Fruit fly (Drosophila melanogaster) Kc167 (cell line): ENCODE measurements around the gene x16.

ENCODE experiments used
- Myc ChIP-seq: fragments of >200 bp; optimal IDR thresholded peaks from 2 replicates; lab custom pipeline; 2017; ENCODE audit warnings: missing external identifiers
- Sin3A ChIP-seq: fragments of >200 bp; optimal IDR thresholded peaks from 2 replicates; lab custom pipeline; 2018; ENCODE audit warnings: missing external identifiers
- h ChIP-seq: fragments of >200 bp; optimal IDR thresholded peaks from 3 replicates; lab custom pipeline; 2018; ENCODE audit warnings: missing external identifiers
- insv ChIP-seq: fragments of >200 bp; optimal IDR thresholded peaks from 3 replicates; lab custom pipeline; 2018; ENCODE audit warnings: missing external identifiers
- psq ChIP-seq: fragments of >200 bp; optimal IDR thresholded peaks from 2 replicates; lab custom pipeline; 2017; ENCODE audit warnings: missing external identifiers
- ttk ChIP-seq: sonication (Bioruptor generic); optimal IDR thresholded peaks from 2 replicates; lab custom pipeline; 2017; ENCODE audit warnings: missing external identifiers

The x16 gene

DNA sequence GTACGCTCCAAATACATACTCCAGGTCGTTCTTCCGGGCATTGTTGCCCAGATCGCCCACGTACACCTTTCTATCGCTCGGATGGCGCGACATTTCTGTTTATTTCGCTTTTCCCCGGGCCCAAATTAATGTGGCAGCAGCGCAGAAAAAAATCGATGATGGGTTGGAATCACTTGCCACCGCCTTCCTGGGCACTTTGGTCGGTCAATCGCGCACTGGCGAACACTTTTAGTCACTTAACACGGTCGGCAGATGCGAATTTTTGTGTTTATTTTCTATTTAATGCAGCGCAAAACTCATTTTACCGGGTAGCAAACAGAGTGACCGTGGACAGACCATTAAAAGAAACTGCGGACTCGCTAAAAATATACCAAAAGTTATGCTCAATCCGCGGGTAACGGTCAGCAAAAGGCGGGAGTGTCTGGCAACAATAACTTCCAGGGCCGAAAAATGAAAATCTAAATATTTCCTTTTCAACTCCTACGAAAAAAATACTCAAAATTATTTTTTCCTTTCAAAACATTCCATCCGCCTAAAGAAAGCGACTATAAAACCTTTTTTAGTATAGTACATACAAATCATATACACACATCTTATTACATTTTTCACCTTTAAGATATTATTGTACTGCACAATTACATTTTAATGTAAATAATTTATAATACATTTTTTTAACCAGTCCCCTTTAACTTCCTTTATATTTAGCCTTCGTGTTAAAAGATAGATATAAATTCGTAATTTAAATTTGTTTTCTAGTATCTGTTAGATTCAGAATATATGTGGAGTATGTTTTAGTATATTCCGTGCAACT, at the start of gene x16:
Gene x16 (minus strand): TSS at position 361 of the 811 bp plus-strand sequence.
- no peak for TF ChIP-seq insv (lab: Kevin White, UChicago)
- TF ChIP-seq Myc (lab: Kevin White, UChicago): no peak
- no peak for TF ChIP-seq ttk (lab: Kevin White, UChicago)
- no peak for TF ChIP-seq psq (lab: Kevin White, UChicago)
- no peak for TF ChIP-seq h (lab: Kevin White, UChicago)
- TF ChIP-seq Sin3A (lab: Kevin White, UChicago): no peak

DNA sequence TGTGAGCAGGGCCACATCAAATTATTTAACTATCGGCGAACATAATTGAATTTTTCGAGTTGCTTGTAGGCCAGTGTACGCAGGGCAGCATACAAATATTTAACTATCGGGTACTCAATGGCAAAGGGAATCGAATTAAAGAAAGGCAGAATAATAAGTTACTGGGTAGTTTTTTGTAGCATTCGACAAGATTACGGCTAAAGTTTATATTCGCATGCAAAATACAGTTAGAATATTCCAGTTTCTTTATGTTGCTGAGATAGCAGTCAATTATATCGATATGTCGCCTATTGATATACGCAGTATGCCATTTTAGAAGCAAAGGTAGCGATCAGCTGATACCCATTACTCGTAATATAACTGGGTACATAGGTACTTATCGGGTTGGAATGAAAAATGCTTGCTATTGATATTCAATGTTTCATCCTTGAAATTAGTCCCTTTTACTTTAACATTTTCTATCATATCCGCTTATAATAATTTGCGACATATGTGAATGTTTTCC, 48.1 kb upstream of the x16 start:
- TF ChIP-seq ttk (lab: Kevin White, UChicago) (no peak), Sin3A (lab: Kevin White, UChicago) (no peak), Myc (lab: Kevin White, UChicago) (no peak), psq (lab: Kevin White, UChicago) (no peak), insv (lab: Kevin White, UChicago) (no peak), h (lab: Kevin White, UChicago) (no peak)

DNA sequence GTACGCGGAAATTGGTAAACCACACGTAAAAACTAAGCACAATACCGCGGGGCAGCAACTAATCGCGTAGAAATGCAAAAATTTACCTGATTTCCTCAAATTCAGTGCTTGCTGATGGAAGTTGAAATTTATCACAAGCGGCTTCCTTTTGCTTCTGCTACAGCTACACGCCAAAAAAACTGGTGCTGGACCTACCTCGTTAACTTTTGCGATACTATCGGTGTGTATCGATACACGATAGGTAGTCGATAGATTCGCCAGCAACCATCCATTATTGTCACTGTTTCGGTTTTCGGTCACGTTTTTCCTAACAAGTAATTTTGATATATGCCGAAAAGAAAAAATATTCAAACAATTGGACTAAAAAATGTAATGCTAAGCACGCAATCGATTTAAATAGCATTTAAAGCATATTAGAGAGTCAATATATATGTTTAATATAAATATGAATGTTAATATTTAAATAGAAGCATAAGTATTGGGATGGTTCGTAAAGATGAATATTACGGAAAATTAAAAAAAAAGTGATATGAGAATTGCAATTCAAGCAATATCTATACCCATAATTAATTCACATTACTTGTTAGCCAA, 47.5 kb upstream of the x16 start, which contains the start of gene Sumo:
Gene Sumo (minus strand): TSS at position 223 of the 591 bp plus-strand sequence.
- TF ChIP-seq Sin3A (lab: Kevin White, UChicago) (no peak), h (lab: Kevin White, UChicago) (no peak), psq (lab: Kevin White, UChicago) (no peak), ttk (lab: Kevin White, UChicago) (no peak), Myc (lab: Kevin White, UChicago) (no peak), insv (lab: Kevin White, UChicago) (no peak)

DNA sequence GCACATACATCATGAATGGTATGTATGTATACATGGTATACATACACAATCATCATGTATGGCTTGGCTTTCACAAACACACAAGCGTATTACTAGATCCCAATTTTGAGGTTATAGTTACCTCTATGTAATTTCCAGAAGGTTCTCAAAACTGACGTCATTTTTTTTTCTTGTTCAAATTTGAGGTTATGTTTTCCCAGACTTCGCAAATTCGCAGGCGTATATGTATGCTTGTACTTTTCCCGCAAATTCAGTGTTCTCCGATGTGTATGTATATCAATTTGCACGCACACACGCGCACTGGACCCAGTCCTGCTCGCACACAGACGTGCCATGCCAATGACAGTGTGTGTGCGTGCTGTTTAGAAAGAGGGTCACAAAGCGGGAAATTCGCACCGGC, 46.3 kb upstream of the x16 start:
- TF ChIP-seq ttk (lab: Kevin White, UChicago) (no peak), h (lab: Kevin White, UChicago) (no peak), psq (lab: Kevin White, UChicago) (no peak), insv (lab: Kevin White, UChicago) (no peak), Sin3A (lab: Kevin White, UChicago) (no peak), Myc (lab: Kevin White, UChicago) (no peak)

DNA sequence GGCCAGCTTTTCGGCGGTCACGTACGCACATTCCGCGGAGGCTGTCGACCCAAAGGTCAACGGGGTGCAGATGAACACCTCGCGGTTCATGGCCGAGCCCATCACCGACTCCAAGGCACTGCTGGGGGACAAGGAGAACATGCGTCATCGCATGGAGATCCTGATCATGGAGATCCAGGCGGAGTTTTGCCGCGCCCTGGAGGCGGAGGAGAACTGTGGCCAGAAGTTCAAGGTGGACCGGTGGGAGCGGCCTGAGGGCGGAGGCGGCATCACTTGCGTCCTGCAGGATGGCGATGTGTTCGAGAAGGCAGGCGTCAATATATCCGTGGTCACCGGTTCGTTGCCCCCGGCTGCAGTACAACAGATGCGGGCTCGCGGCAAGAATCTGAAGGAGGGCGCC, 44.6 kb upstream of the x16 start:
- TF ChIP-seq ttk (lab: Kevin White, UChicago) (peak; percentile 17), h (lab: Kevin White, UChicago) (no peak), Myc (lab: Kevin White, UChicago) (no peak)

DNA sequence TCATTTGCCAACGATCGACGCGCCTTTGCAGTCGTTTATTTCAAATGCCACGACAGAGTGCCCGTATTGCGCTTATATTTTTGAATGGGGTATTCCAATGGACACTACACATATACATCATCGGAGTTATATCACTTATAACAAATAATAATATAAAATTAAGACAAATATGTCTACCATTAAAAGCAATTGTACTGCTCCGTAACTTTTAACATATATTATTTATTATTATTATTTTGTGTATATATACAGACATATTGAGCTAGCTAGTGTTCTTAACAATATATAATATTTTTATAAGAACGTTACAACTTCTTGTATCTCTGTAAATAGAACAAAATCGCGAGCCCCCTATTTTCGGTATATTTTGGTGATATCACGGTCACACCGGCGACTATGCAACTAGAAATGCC, 44.0 kb upstream of the x16 start, which contains the start of the genes sip2 and Coprox:
Gene sip2 (minus strand): TSS at position 53 of the 413 bp plus-strand sequence.
Gene Coprox (plus strand): TSS at position 400 of the 413 bp plus-strand sequence.
- TF ChIP-seq Myc (lab: Kevin White, UChicago): no peak
- no peak for TF ChIP-seq psq (lab: Kevin White, UChicago)
- TF ChIP-seq insv (lab: Kevin White, UChicago): no peak
- no peak for TF ChIP-seq Sin3A (lab: Kevin White, UChicago)
- TF ChIP-seq h (lab: Kevin White, UChicago): no peak
- TF ChIP-seq ttk (lab: Kevin White, UChicago): no peak

DNA sequence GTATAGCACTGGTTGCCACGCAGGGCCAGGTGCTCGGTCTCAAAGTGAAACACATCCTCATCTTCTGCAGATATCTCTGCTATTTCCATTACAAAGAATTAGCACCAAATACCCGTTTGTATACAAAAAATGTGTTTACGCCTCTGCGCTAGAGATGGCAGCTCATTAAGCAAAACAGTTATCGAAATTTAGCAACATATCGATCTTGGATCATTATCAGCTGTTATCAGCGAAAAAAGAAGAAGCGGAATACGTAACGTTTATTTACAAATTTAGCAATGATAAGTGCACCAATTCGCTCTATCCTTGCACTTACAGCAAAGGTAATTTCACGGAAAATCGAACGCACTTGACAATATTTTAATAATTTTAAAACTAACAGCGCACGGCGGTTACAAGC, 40.2 kb upstream of the x16 start, which contains the start of the genes Atac1 and Hmgcl:
Gene Atac1 (minus strand): TSS at position 164 of the 400 bp plus-strand sequence.
Gene Hmgcl (plus strand): TSS at position 213 of the 400 bp plus-strand sequence.
- TF ChIP-seq Sin3A (lab: Kevin White, UChicago) (no peak), ttk (lab: Kevin White, UChicago) (no peak), Myc (lab: Kevin White, UChicago) (no peak), h (lab: Kevin White, UChicago) (no peak), psq (lab: Kevin White, UChicago) (no peak), insv (lab: Kevin White, UChicago) (no peak)

DNA sequence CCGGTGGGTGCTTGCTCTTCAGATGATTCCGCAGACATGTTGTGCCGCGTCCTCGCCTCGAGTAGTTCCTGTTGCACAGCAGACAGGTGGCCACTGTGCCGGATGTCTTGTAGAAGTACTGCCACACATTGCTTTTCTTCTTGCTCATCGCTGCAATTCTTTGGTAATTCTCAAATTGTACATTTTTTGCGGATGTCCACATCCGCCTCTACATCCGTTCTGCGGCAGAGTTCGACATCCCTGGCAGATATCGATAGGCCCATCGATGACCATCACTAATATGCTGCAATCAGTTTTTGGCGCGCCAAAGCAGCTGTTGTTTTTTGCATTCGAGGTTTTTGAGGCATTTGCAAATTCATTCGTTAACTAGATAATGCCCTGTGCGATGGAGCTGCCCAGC, 36.7 kb upstream of the x16 start, which contains the start of the genes CG13775 and CG3430:
Gene CG13775 (minus strand): TSS at position 226 of the 400 bp plus-strand sequence.
Gene CG3430 (plus strand): TSS at position 284 of the 400 bp plus-strand sequence.
- no peak for TF ChIP-seq Myc (lab: Kevin White, UChicago)
- no peak for TF ChIP-seq insv (lab: Kevin White, UChicago)
- no peak for TF ChIP-seq psq (lab: Kevin White, UChicago)
- TF ChIP-seq h (lab: Kevin White, UChicago): no peak
- no peak for TF ChIP-seq Sin3A (lab: Kevin White, UChicago)
- TF ChIP-seq ttk (lab: Kevin White, UChicago): no peak

DNA sequence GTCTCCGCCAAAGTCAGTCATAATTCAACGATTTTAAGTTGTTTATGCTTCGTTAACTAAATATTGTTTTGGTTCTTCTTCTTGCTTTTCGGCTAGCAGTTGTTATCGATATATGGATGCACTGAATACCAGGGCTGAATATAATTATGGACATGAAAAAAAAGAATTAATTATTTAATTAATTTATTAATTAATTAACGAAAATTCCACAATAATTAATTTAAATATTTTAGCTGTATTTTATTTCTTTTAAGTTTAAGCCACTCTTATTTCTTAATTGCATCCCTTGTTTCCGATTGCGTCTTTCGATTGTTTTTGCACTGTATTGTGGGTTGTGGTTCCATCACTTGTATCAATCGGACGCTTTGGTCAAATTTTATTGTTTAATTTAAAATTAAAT, 30.1 kb upstream of the x16 start, which contains the start of the genes Gas41 and SA1:
Gene Gas41 (minus strand): TSS at position 112 of the 400 bp plus-strand sequence.
Gene SA1 (plus strand): TSS at position 326 of the 400 bp plus-strand sequence.
- TF ChIP-seq h (lab: Kevin White, UChicago) (no peak), ttk (lab: Kevin White, UChicago) (no peak), psq (lab: Kevin White, UChicago) (no peak), Myc (lab: Kevin White, UChicago) (no peak), Sin3A (lab: Kevin White, UChicago) (no peak), insv (lab: Kevin White, UChicago) (no peak)

DNA sequence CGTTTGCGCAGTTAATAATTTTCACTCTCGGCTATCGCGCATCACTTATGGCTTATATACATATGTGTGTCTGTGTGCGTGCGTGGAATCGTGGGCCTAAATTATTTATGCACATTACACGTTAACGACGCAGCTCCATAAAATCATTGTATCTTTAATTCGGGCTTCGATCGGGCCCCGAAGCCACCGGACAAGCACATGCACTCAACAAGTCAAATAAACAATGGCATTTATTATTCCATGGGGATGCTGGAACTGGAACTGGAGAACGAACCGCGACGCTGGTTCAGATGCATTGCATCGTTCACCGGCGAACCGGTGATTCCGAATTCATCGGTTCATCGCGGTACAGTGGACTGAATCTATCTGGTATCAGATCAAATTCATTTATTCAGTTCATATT, 28.5 kb upstream of the x16 start, which contains the start of gene ihog:
Gene ihog (minus strand): TSS at position 269 of the 403 bp plus-strand sequence.
- no peak for TF ChIP-seq psq (lab: Kevin White, UChicago)
- TF ChIP-seq ttk (lab: Kevin White, UChicago): no peak
- no peak for TF ChIP-seq h (lab: Kevin White, UChicago)
- TF ChIP-seq Myc (lab: Kevin White, UChicago): no peak
- TF ChIP-seq insv (lab: Kevin White, UChicago): no peak
- no peak for TF ChIP-seq Sin3A (lab: Kevin White, UChicago)
